Fruit fly (Drosophila melanogaster) whole organism, pupa: ENCODE measurements around the gene Prps.
A peak's percentile ranks its signal among the peaks of the same experiment; 100 is the strongest.

Experiments
- CG12605 ChIP-seq: fragments of 200-800 bp; sonication (Bioruptor generic); IDR thresholded peaks from 2 replicates; pipeline ENCODE4 v1.3.6; 2022; ENCODE audit warnings: missing biosample characterization, missing genetic modification characterization
- CG14655 ChIP-seq: fragments of 200-800 bp; sonication (Bioruptor generic); optimal IDR thresholded peaks from 3 replicates; lab custom pipeline; 2017; ENCODE audit warnings: mild to moderate bottlenecking, missing biosample characterization, missing genetic modification reagents, missing genetic modification characterization
- CG34367 ChIP-seq: fragments of 200-800 bp; sonication (Bioruptor generic); optimal IDR thresholded peaks from 2 replicates; lab custom pipeline; 2018; ENCODE audit warnings: missing biosample characterization, mild to moderate bottlenecking, missing genetic modification characterization
- D1 ChIP-seq: fragments of 200-800 bp; sonication (Bioruptor generic); optimal IDR thresholded peaks from 2 replicates; lab custom pipeline; 2018; ENCODE audit warnings: missing biosample characterization, mild to moderate bottlenecking, missing genetic modification characterization, moderate library complexity
- EcR ChIP-seq: fragments of 200-800 bp; sonication (Bioruptor generic); optimal IDR thresholded peaks from 3 replicates; lab custom pipeline; 2019; ENCODE audit warnings: missing biosample characterization, missing genetic modification characterization, mild to moderate bottlenecking, moderate library complexity, missing genetic modification reagents
- Ets98B ChIP-seq: fragments of 200-800 bp; sonication (Bioruptor generic); IDR thresholded peaks from 2 replicates; pipeline ENCODE4 v1.3.6; 2022; ENCODE audit warnings: missing biosample characterization, missing genetic modification characterization
- Pif1A ChIP-seq: fragments of 200-800 bp; sonication (Bioruptor generic); optimal IDR thresholded peaks from 3 replicates; lab custom pipeline; 2016; ENCODE audit warnings: missing biosample characterization, missing genetic modification characterization
- Snoo ChIP-seq: fragments of 200-800 bp; sonication (Bioruptor generic); optimal IDR thresholded peaks from 3 replicates; lab custom pipeline; 2017; ENCODE audit warnings: missing biosample characterization, mild to moderate bottlenecking, missing genetic modification characterization, inconsistent platforms
- gl ChIP-seq: fragments of 200-800 bp; sonication (Bioruptor generic); optimal IDR thresholded peaks from 2 replicates; lab custom pipeline; 2018; ENCODE audit warnings: missing biosample characterization, mild to moderate bottlenecking, missing genetic modification characterization

dm6 chr3L:9696650-9697526, at the start of gene Prps:
- TF ChIP-seq D1 (tag; lab: Kevin White, UChicago): no peak
- TF ChIP-seq CG34367 (tag; lab: Kevin White, UChicago): peak; percentile 64
- TF ChIP-seq Snoo (tag; lab: Kevin White, UChicago): peak; percentile 85
- peak; percentile 89 for TF ChIP-seq Pif1A (GFP tag; lab: Kevin White, UChicago)
- peak; percentile 87 for TF ChIP-seq CG12605 (GFP tag; lab: Robert Waterston, UW)
- peak; percentile 79 for TF ChIP-seq gl
- TF ChIP-seq Ets98B (GFP tag; lab: Robert Waterston, UW): peak; percentile 96
- TF ChIP-seq EcR (GFP tag; lab: Kevin White, UChicago): peak; percentile 52
- TF ChIP-seq CG14655 (GFP tag; lab: Kevin White, UChicago): no peak
